Worm (Caenorhabditis elegans) whole organism, L4 larva: ENCODE data around the gene Y75B8A.8.

Source experiments
- F49E8.2 ChIP-seq: sonication (generic microtip); optimal IDR thresholded peaks from 2 replicates; lab custom pipeline; 2016; ENCODE audit warnings: missing compliant biosample characterization, mild to moderate bottlenecking, missing genetic modification characterization, borderline replicate concordance
- aly-2 ChIP-seq: sonication (generic microtip); optimal IDR thresholded peaks from 2 replicates; lab custom pipeline; 2018; ENCODE audit warnings: missing biosample characterization, missing genetic modification characterization
- ceh-82 ChIP-seq: sonication (generic microtip); optimal IDR thresholded peaks from 2 replicates; lab custom pipeline; 2017; ENCODE audit warnings: missing biosample characterization, missing genetic modification characterization
- hlh-30 ChIP-seq: sonication (generic microtip); optimal IDR thresholded peaks from 2 replicates; lab custom pipeline; 2017; ENCODE audit warnings: antibody characterized with exemption, mild to moderate bottlenecking, missing genetic modification characterization, missing compliant biosample characterization; ENCODE audit not compliant: insufficient read depth
- rbr-2 ChIP-seq: sonication (generic microtip); optimal IDR thresholded peaks from 2 replicates; lab custom pipeline; 2016; ENCODE audit warnings: missing genotype, missing genetic modification characterization, missing compliant biosample characterization
- tra-1 ChIP-seq: fragments of 200-800 bp; sonication (Bioruptor generic); IDR thresholded peaks from 2 replicates; pipeline ENCODE4 v1.3.6; 2022; ENCODE audit warnings: missing genetic modification reagents, missing genetic modification characterization, missing compliant biosample characterization
- unc-62 ChIP-seq, 3 experiments: fragments of 150-350 bp in 1 of 3; sonication (generic microtip); optimal IDR thresholded peaks in 2 of 3; peaks in 1 of 3; 1 replicate in 1 of 3; 2 replicates in 2 of 3; lab custom pipeline; 2014 to 2017; ENCODE audit warnings: missing biosample characterization in 3 of 3, missing genetic modification characterization in 3 of 3, missing genetic modification reagents in 3 of 3, missing genotype in 1 of 3

DNA sequence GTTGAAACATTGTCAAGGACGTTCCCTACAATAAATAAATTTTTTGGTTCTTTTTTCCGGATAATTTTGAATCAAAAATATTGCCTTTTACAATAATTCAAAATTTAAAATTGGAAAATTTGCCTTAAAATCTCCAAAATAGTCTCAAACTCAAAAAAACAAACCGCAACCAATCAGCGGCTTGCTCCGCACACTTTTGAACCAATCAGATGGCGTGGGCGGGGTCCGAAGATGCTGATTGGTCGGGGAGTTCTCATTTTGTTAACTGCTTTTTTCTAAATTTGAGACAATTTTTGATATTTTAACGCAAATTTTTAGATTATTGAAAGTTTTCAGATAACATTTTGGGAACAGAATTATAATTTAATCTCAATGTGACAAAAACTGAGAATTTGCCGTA, 23.0 kb upstream of the Y75B8A.8 start:
- TF ChIP-seq rbr-2 (tag; lab: Kevin White, UChicago) = no peak
- TF ChIP-seq F49E8.2 (tag; lab: Kevin White, UChicago) = no peak
- no peak for TF ChIP-seq ceh-82 (tag; lab: Kevin White, UChicago)
- TF ChIP-seq unc-62 (GFP tag; optimal IDR thresholded peaks at IDR 0.05 in 1 of 2; lab: Kevin White, UChicago) = no peak
- no peak for TF ChIP-seq unc-62 (tag; optimal IDR thresholded peaks at IDR 0.05; lab: Kevin White, UChicago)
- no peak for TF ChIP-seq hlh-30 (tag; lab: Kevin White, UChicago)
- TF ChIP-seq aly-2 (tag; lab: Kevin White, UChicago) = no peak
- TF ChIP-seq tra-1 (GFP tag; lab: Robert Waterston, UW) = no peak
